Worm (Caenorhabditis elegans) whole organism, L4 larva: ENCODE measurements around the gene F07C3.2.

Experiments
- F26F4.8 ChIP-seq: fragments of 200-800 bp; sonication (Bioruptor generic); conservative IDR thresholded peaks from 2 replicates; pipeline ENCODE4 v1.3.6; 2022; ENCODE audit warnings: missing genetic modification characterization, missing compliant biosample characterization
- F37D6.2 ChIP-seq: sonication (generic microtip); optimal IDR thresholded peaks from 2 replicates; lab custom pipeline; 2016; ENCODE audit warnings: mild to moderate bottlenecking, missing genetic modification characterization, missing compliant biosample characterization
- F44E2.7 ChIP-seq: fragments of 200-800 bp; sonication (Bioruptor generic); IDR thresholded peaks from 2 replicates; pipeline ENCODE4 v2.1.2; 2022; ENCODE audit warnings: missing genetic modification characterization, missing compliant biosample characterization
- Y105C5A.15 ChIP-seq: fragments of 200-800 bp; sonication (Bioruptor generic); IDR thresholded peaks from 2 replicates; pipeline ENCODE4 v1.3.6; 2022; ENCODE audit warnings: missing genetic modification characterization, missing compliant biosample characterization
- aha-1 ChIP-seq: fragments of 150-350 bp; peaks from one replicate; lab custom pipeline; 2014; ENCODE audit warnings: missing biosample characterization, missing genetic modification characterization
- ceh-62 ChIP-seq: sonication (generic microtip); optimal IDR thresholded peaks from 2 replicates; lab custom pipeline; 2017; ENCODE audit warnings: missing biosample characterization, missing genetic modification characterization
- ctbp-1 ChIP-seq: fragments of 200-800 bp; sonication (Bioruptor generic); IDR thresholded peaks from 2 replicates; pipeline ENCODE4 v1.3.6; 2022; ENCODE audit warnings: missing genetic modification reagents, missing genetic modification characterization, missing compliant biosample characterization
- dmd-6 ChIP-seq: fragments of 200-800 bp; sonication (Bioruptor generic); IDR thresholded peaks from 2 replicates; pipeline ENCODE4 v1.3.6; 2022; ENCODE audit warnings: missing genetic modification reagents, missing genetic modification characterization, missing compliant biosample characterization
- dmd-8 ChIP-seq: fragments of 200-800 bp; sonication (Bioruptor generic); IDR thresholded peaks from 2 replicates; pipeline ENCODE4 v1.3.6; 2022; ENCODE audit warnings: missing genetic modification characterization, missing compliant biosample characterization
- dpl-1 ChIP-seq: fragments of 150-350 bp; optimal IDR thresholded peaks from 2 replicates; lab custom pipeline; 2014; ENCODE audit warnings: missing biosample characterization, missing genetic modification reagents, missing genetic modification characterization
- fkh-10 ChIP-seq: fragments of 150-350 bp; optimal IDR thresholded peaks from 2 replicates; lab custom pipeline; 2014; ENCODE audit warnings: missing biosample characterization, missing genetic modification reagents, missing genetic modification characterization
- hlh-11 ChIP-seq: fragments of 200-800 bp; sonication (Bioruptor generic); optimal IDR thresholded peaks from 2 replicates; lab custom pipeline; 2018; ENCODE audit warnings: mild to moderate bottlenecking, missing genetic modification characterization, missing compliant biosample characterization
- hmg-1.1 ChIP-seq: fragments of 200-800 bp; sonication (Bioruptor generic); IDR thresholded peaks from 2 replicates; pipeline ENCODE4 v1.3.6; 2022; ENCODE audit warnings: missing genetic modification reagents, missing genetic modification characterization, missing compliant biosample characterization
- jun-1 ChIP-seq: fragments of 150-350 bp; optimal IDR thresholded peaks from 2 replicates; lab custom pipeline; 2014; ENCODE audit warnings: missing biosample characterization, missing genetic modification reagents, missing genetic modification characterization
- lin-29 ChIP-seq: fragments of 200-800 bp; sonication (Bioruptor generic); IDR thresholded peaks from 2 replicates; pipeline ENCODE4 v1.3.6; 2022; ENCODE audit warnings: missing genetic modification reagents, missing genetic modification characterization, missing compliant biosample characterization
- lin-39 ChIP-seq: fragments of 150-350 bp; optimal IDR thresholded peaks from 2 replicates; lab custom pipeline; 2014; ENCODE audit warnings: missing biosample characterization, missing genetic modification reagents, missing genetic modification characterization
- mdt-29 ChIP-seq: fragments of 200-800 bp; sonication (Bioruptor generic); IDR thresholded peaks from 2 replicates; pipeline ENCODE4 v1.3.6; 2022; ENCODE audit warnings: missing genetic modification reagents, missing genetic modification characterization, missing compliant biosample characterization
- mxl-2 ChIP-seq: fragments of 200-800 bp; sonication (Bioruptor generic); conservative IDR thresholded peaks from 2 replicates; pipeline ENCODE4 v1.3.6; 2022; ENCODE audit warnings: missing genetic modification reagents, missing genetic modification characterization, missing compliant biosample characterization
- mxl-3 ChIP-seq: fragments of 200-800 bp; sonication (Bioruptor generic); optimal IDR thresholded peaks from 2 replicates; lab custom pipeline; 2018; ENCODE audit warnings: mild to moderate bottlenecking, missing genetic modification characterization, missing compliant biosample characterization
- nhr-10 ChIP-seq: fragments of 150-350 bp; optimal IDR thresholded peaks from 2 replicates; lab custom pipeline; 2014; ENCODE audit warnings: missing biosample characterization, missing genetic modification characterization
- nhr-25 ChIP-seq: sonication (generic microtip); optimal IDR thresholded peaks from 2 replicates; lab custom pipeline; 2017; ENCODE audit warnings: missing genetic modification characterization, mild to moderate bottlenecking, missing compliant biosample characterization, antibody characterized with exemption, moderate library complexity, borderline replicate concordance; ENCODE audit not compliant: insufficient read depth
- nhr-42 ChIP-seq: fragments of 200-800 bp; sonication (Bioruptor generic); IDR thresholded peaks from 2 replicates; pipeline ENCODE4 v1.3.6; 2022; ENCODE audit warnings: missing genetic modification characterization, missing compliant biosample characterization
- nhr-48 ChIP-seq: sonication (generic microtip); optimal IDR thresholded peaks from 2 replicates; lab custom pipeline; 2016; ENCODE audit warnings: mild to moderate bottlenecking, missing genetic modification characterization, missing compliant biosample characterization
- skn-1 ChIP-seq: fragments of 150-350 bp; optimal IDR thresholded peaks from 2 replicates; lab custom pipeline; 2014; ENCODE audit warnings: missing biosample characterization, missing genetic modification characterization
- snpc-1.2 ChIP-seq: fragments of 200-800 bp; sonication (Bioruptor generic); IDR thresholded peaks from 2 replicates; pipeline ENCODE4 v1.3.6; 2022; ENCODE audit warnings: missing genetic modification reagents, missing genetic modification characterization, missing compliant biosample characterization
- tra-1 ChIP-seq: fragments of 200-800 bp; sonication (Bioruptor generic); IDR thresholded peaks from 2 replicates; pipeline ENCODE4 v1.3.6; 2022; ENCODE audit warnings: missing genetic modification reagents, missing genetic modification characterization, missing compliant biosample characterization
- unc-130 ChIP-seq: sonication (generic microtip); optimal IDR thresholded peaks from 2 replicates; lab custom pipeline; 2016; ENCODE audit warnings: missing genetic modification reagents, missing genetic modification characterization, missing compliant biosample characterization
- unc-62 ChIP-seq, 3 experiments: fragments of 150-350 bp in 1 of 3; sonication (generic microtip); optimal IDR thresholded peaks in 2 of 3; peaks in 1 of 3; 1 replicate in 1 of 3; 2 replicates in 2 of 3; lab custom pipeline; 2014 to 2017; ENCODE audit warnings: missing biosample characterization in 3 of 3, missing genetic modification characterization in 3 of 3, missing genetic modification reagents in 3 of 3, missing genotype in 1 of 3
- vab-7 ChIP-seq: fragments of 200-800 bp; sonication (Bioruptor generic); IDR thresholded peaks from 2 replicates; pipeline ENCODE4 v1.3.6; 2022; ENCODE audit warnings: missing genetic modification reagents, missing genetic modification characterization, missing compliant biosample characterization
- zfp-3 ChIP-seq: fragments of 200-800 bp; sonication (Bioruptor generic); conservative IDR thresholded peaks from 2 replicates; pipeline ENCODE4 v1.3.6; 2022; ENCODE audit warnings: missing genetic modification reagents, missing genetic modification characterization, missing compliant biosample characterization
- zip-11 ChIP-seq: fragments of 200-800 bp; sonication (Bioruptor generic); IDR thresholded peaks from 2 replicates; pipeline ENCODE4 v1.3.6; 2022; ENCODE audit warnings: missing genetic modification characterization, missing compliant biosample characterization

F07C3.2 gene

ce11 chrV:9225675-9226144 lies at the start of gene F07C3.2:
Gene F07C3.2, plus strand, starts transcription at chrV:9226094.
- TF ChIP-seq dmd-6 (GFP tag; lab: Robert Waterston, UW) (no peak), dmd-8 (GFP tag; lab: Robert Waterston, UW) (no peak), zip-11 (GFP tag; lab: Robert Waterston, UW) (no peak), ctbp-1 (GFP tag; lab: Robert Waterston, UW) (0 out of 2 replicates have a peak, but pooled peaks have one; percentile 34), unc-62 (GFP tag; optimal IDR thresholded peaks at IDR 0.05 in 1 of 2; lab: Kevin White, UChicago) (peak in 1 of 2 experiments; percentile 1), unc-62 (tag; optimal IDR thresholded peaks at IDR 0.05; lab: Kevin White, UChicago) (no peak), lin-29 (GFP tag; lab: Robert Waterston, UW) (no peak), F44E2.7 (no peak), lin-39 (tag; lab: Kevin White, UChicago) (no peak), tra-1 (GFP tag; lab: Robert Waterston, UW) (0 out of 2 replicates have a peak, but pooled peaks have one; percentile 15), F37D6.2 (tag; lab: Kevin White, UChicago) (no peak), hmg-1.1 (GFP tag; lab: Robert Waterston, UW) (peak; percentile 39; the same call in 1 of the 2 replicates), hlh-11 (no peak), F26F4.8 (no peak), snpc-1.2 (GFP tag; lab: Robert Waterston, UW) (no peak), nhr-10 (tag; lab: Kevin White, UChicago) (no peak), nhr-25 (tag; lab: Kevin White, UChicago) (no peak)

- TF ChIP-seq nhr-42: no peak
- no peak for TF ChIP-seq dpl-1 (GFP tag; lab: Kevin White, UChicago)
- no peak for TF ChIP-seq zfp-3
- no peak for TF ChIP-seq jun-1
- TF ChIP-seq nhr-25 (tag; lab: Kevin White, UChicago): no peak
- TF ChIP-seq nhr-48 (tag; lab: Kevin White, UChicago): no peak
- TF ChIP-seq skn-1 (tag; lab: Kevin White, UChicago): no peak
- TF ChIP-seq ceh-62: no peak
- TF ChIP-seq hlh-11: no peak
- TF ChIP-seq mdt-29: no peak
- TF ChIP-seq mxl-3 (GFP tag; lab: Kevin White, UChicago): no peak
- no peak for TF ChIP-seq Y105C5A.15 (GFP tag; lab: Robert Waterston, UW)
- TF ChIP-seq mxl-2 (GFP tag; lab: Robert Waterston, UW): no peak
Measured at ce11 chrV:9181669-9182250, 44.1 kb upstream of the F07C3.2 start, which contains the start of gene ptr-1. Gene ptr-1, minus strand, starts transcription at chrV:9181719.

ce11 chrV:9183718-9184441 lies 42.0 kb upstream of the F07C3.2 start:
- TF ChIP-seq aha-1 (tag; lab: Kevin White, UChicago) (peak; percentile 8), vab-7 (GFP tag; lab: Robert Waterston, UW) (no peak), nhr-48 (tag; lab: Kevin White, UChicago) (no peak)

- no peak for TF ChIP-seq unc-130 (GFP tag; lab: Kevin White, UChicago)
- TF ChIP-seq aha-1 (tag; lab: Kevin White, UChicago): peak; percentile 20
- TF ChIP-seq fkh-10 (GFP tag; lab: Kevin White, UChicago): no peak
Measured at ce11 chrV:9186028-9186427, 39.9 kb upstream of the F07C3.2 start.

ce11 chrV:9191406-9191805 lies 34.5 kb upstream of the F07C3.2 start, which contains the start of gene sphr-1:
Gene sphr-1, plus strand, starts transcription at chrV:9191610.
- no peak for TF ChIP-seq mxl-3 (GFP tag; lab: Kevin White, UChicago)
- peak; percentile 5 for TF ChIP-seq aha-1 (tag; lab: Kevin White, UChicago)
- peak in 1 of 2 experiments; percentile 95 for TF ChIP-seq unc-62 (GFP tag; optimal IDR thresholded peaks at IDR 0.05 in 1 of 2; lab: Kevin White, UChicago)
- TF ChIP-seq unc-62 (tag; optimal IDR thresholded peaks at IDR 0.05; lab: Kevin White, UChicago): no peak
- peak; percentile 6 for TF ChIP-seq fkh-10 (GFP tag; lab: Kevin White, UChicago)
- TF ChIP-seq ctbp-1 (GFP tag; lab: Robert Waterston, UW): 0 out of 2 replicates have a peak, but pooled peaks have one; percentile 36
